Worm (Caenorhabditis elegans) whole organism, early embryonic: ENCODE results near the gene ZK1251.3.

Experiments
- B0310.2 ChIP-seq: sonication (generic microtip); optimal IDR thresholded peaks from 2 replicates; lab custom pipeline; 2016; ENCODE audit warnings: mild to moderate bottlenecking, missing genetic modification characterization, missing compliant biosample characterization
- aly-1 ChIP-seq: sonication (generic microtip); optimal IDR thresholded peaks from 2 replicates; lab custom pipeline; 2016; ENCODE audit warnings: missing genetic modification characterization, missing compliant biosample characterization
- ama-1 ChIP-seq: fragments of 150-350 bp; optimal IDR thresholded peaks from 2 replicates; lab custom pipeline; 2014
- flt-1 ChIP-seq: fragments of 200-800 bp; sonication (Bioruptor generic); IDR thresholded peaks from 2 replicates; pipeline ENCODE4 v1.3.6; 2022; ENCODE audit warnings: missing genetic modification characterization, missing compliant biosample characterization
- scrt-1 ChIP-seq: fragments of 200-800 bp; sonication (Bioruptor generic); IDR thresholded peaks from 2 replicates; pipeline ENCODE4 v1.3.6; 2022; ENCODE audit warnings: missing genetic modification characterization, missing compliant biosample characterization
- tbx-11 ChIP-seq: fragments of 200-800 bp; sonication (Bioruptor generic); IDR thresholded peaks from 2 replicates; pipeline ENCODE4 v1.3.6; 2022; ENCODE audit warnings: missing genetic modification characterization, missing compliant biosample characterization

- no peak for TF ChIP-seq ama-1 (lab: Kevin White, UChicago)
- TF ChIP-seq B0310.2 (tag; lab: Kevin White, UChicago), result no peak
- TF ChIP-seq flt-1 (GFP tag; lab: Robert Waterston, UW), result no peak
- no peak for TF ChIP-seq aly-1 (tag; lab: Kevin White, UChicago)
- TF ChIP-seq tbx-11 (GFP tag; lab: Robert Waterston, UW), result no peak
- no peak for TF ChIP-seq scrt-1 (GFP tag; lab: Robert Waterston, UW)
Measured at ce11 chrIV:9709887-9710286, 26.4 kb downstream of the ZK1251.3 start, which contains the start of gene nhr-38.
